Worm (Caenorhabditis elegans) whole organism, L1 larva: Measurements from ENCODE around the gene hlh-3.
A peak's percentile ranks its signal among the peaks of the same experiment; 100 is the strongest.

Experiments used
- F16B12.6 ChIP-seq: fragments of 150-350 bp; optimal IDR thresholded peaks from 2 replicates; lab custom pipeline; 2014; ENCODE audit warnings: missing biosample characterization, missing genetic modification characterization
- Y116A8C.19 ChIP-seq: sonication (generic microtip); optimal IDR thresholded peaks from 2 replicates; lab custom pipeline; 2016; ENCODE audit warnings: missing compliant biosample characterization, missing genetic modification characterization, borderline replicate concordance
- aha-1 ChIP-seq: fragments of 150-350 bp; optimal IDR thresholded peaks from 2 replicates; lab custom pipeline; 2014; ENCODE audit warnings: missing biosample characterization, missing genetic modification characterization
- alr-1 ChIP-seq: fragments of 200-800 bp; sonication (Bioruptor generic); optimal IDR thresholded peaks from 2 replicates; lab custom pipeline; 2018; ENCODE audit warnings: borderline replicate concordance, mild to moderate bottlenecking, missing genetic modification characterization, missing compliant biosample characterization
- aly-2 ChIP-seq: fragments of 150-350 bp; optimal IDR thresholded peaks from 2 replicates; lab custom pipeline; 2014; ENCODE audit warnings: missing biosample characterization, missing genetic modification characterization
- ama-1 ChIP-seq: fragments of 150-350 bp; optimal IDR thresholded peaks from 2 replicates; lab custom pipeline; 2014
- ceh-63 ChIP-seq: fragments of 200-800 bp; sonication (Bioruptor generic); optimal IDR thresholded peaks from 2 replicates; lab custom pipeline; 2018; ENCODE audit warnings: mild to moderate bottlenecking, missing genetic modification characterization, missing compliant biosample characterization
- ceh-82 ChIP-seq, 3 experiments: fragments of 150-350 bp in 1 of 3; sonication (generic microtip) in 2 of 3; optimal IDR thresholded peaks; 2 replicates each; lab custom pipeline; 2014 to 2017; ENCODE audit warnings: missing biosample characterization in 3 of 3, missing genetic modification characterization in 3 of 3
- ceh-88 ChIP-seq: fragments of 200-800 bp; sonication (Bioruptor generic); IDR thresholded peaks from 2 replicates; pipeline ENCODE4 v1.3.6; 2022; ENCODE audit warnings: missing genetic modification characterization, missing compliant biosample characterization
- ceh-90 ChIP-seq: sonication (generic microtip); optimal IDR thresholded peaks from 2 replicates; lab custom pipeline; 2016; ENCODE audit warnings: missing genetic modification characterization, missing compliant biosample characterization
- dpl-1 ChIP-seq, 3 experiments: fragments of 150-350 bp in 2 of 3; sonication (generic microtip) in 1 of 3; optimal IDR thresholded peaks; 2 replicates each; lab custom pipeline; 2014 to 2017; ENCODE audit warnings: missing biosample characterization in 3 of 3, missing genetic modification characterization in 3 of 3, missing genetic modification reagents in 3 of 3
- efl-1 ChIP-seq, 4 experiments: fragments of 150-350 bp; optimal IDR thresholded peaks in 3 of 4; peaks in 1 of 4; 1 replicate in 1 of 4; 2 replicates in 3 of 4; lab custom pipeline; 2014; ENCODE audit warnings: missing biosample characterization in 2 of 4, missing genetic modification characterization in 2 of 4, missing genetic modification reagents in 2 of 4
- elt-2 ChIP-seq: sonication (generic microtip); optimal IDR thresholded peaks from 2 replicates; lab custom pipeline; 2016; ENCODE audit warnings: missing genetic modification characterization, mild to moderate bottlenecking, inconsistent platforms, missing compliant biosample characterization, missing genetic modification reagents
- elt-3 ChIP-seq, 6 experiments: fragments of 150-350 bp in 1 of 6; sonication (generic microtip); optimal IDR thresholded peaks; 2 replicates each; lab custom pipeline; 2017 to 2018; ENCODE audit warnings: missing biosample characterization in 6 of 6, missing genetic modification characterization in 6 of 6, inconsistent platforms in 1 of 6
- ets-5 ChIP-seq: fragments of 200-800 bp; sonication (Bioruptor generic); IDR thresholded peaks from 2 replicates; pipeline ENCODE4 v1.3.6; 2022; ENCODE audit warnings: missing genetic modification characterization, missing compliant biosample characterization
- fkh-10 ChIP-seq: sonication (generic microtip); optimal IDR thresholded peaks from 2 replicates; lab custom pipeline; 2017; ENCODE audit warnings: missing biosample characterization, missing genetic modification reagents, missing genetic modification characterization
- fkh-8 ChIP-seq: sonication (generic microtip); optimal IDR thresholded peaks from 2 replicates; lab custom pipeline; 2016; ENCODE audit warnings: mild to moderate bottlenecking, missing genetic modification characterization, missing compliant biosample characterization
- fos-1 ChIP-seq: fragments of 150-350 bp; optimal IDR thresholded peaks from 2 replicates; lab custom pipeline; 2014; ENCODE audit warnings: missing biosample characterization, missing genetic modification characterization
- grh-1 ChIP-seq: fragments of 200-800 bp; sonication (Bioruptor generic); IDR thresholded peaks from 2 replicates; pipeline ENCODE4 v1.3.6; 2022; ENCODE audit warnings: missing genetic modification reagents, missing genetic modification characterization, missing compliant biosample characterization
- hlh-17 ChIP-seq: fragments of 200-800 bp; sonication (Bioruptor generic); optimal IDR thresholded peaks from 2 replicates; lab custom pipeline; 2018; ENCODE audit warnings: missing genetic modification characterization, mild to moderate bottlenecking, missing compliant biosample characterization, moderate library complexity, borderline replicate concordance
- hlh-4 ChIP-seq: sonication (generic microtip); optimal IDR thresholded peaks from 2 replicates; lab custom pipeline; 2016; ENCODE audit warnings: mild to moderate bottlenecking, missing genetic modification characterization, missing compliant biosample characterization
- lin-13 ChIP-seq: fragments of 150-350 bp; optimal IDR thresholded peaks from 2 replicates; lab custom pipeline; 2014; ENCODE audit warnings: missing biosample characterization, missing genetic modification reagents, missing genetic modification characterization
- lin-14 ChIP-seq: fragments of 200-800 bp; sonication (Bioruptor generic); optimal IDR thresholded peaks from 2 replicates; lab custom pipeline; 2018; ENCODE audit warnings: mild to moderate bottlenecking, missing genetic modification characterization, moderate library complexity, missing compliant biosample characterization
- lin-15B ChIP-seq: fragments of 150-350 bp; sonication (generic microtip); optimal IDR thresholded peaks from 3 replicates; lab custom pipeline; 2014; ENCODE audit warnings: missing biosample characterization, missing genetic modification characterization
- lin-35 ChIP-seq, 2 experiments: fragments of 150-350 bp; optimal IDR thresholded peaks; 2 replicates each; lab custom pipeline; 2014; ENCODE audit warnings: missing biosample characterization in 2 of 2, missing genetic modification characterization in 2 of 2, missing genetic modification reagents in 2 of 2
- mab-9 ChIP-seq: fragments of 200-800 bp; sonication (Bioruptor generic); IDR thresholded peaks from 2 replicates; pipeline ENCODE4 v1.3.6; 2022; ENCODE audit warnings: missing genetic modification reagents, missing genetic modification characterization, missing compliant biosample characterization
- mdl-1 ChIP-seq, 2 experiments: fragments of 150-350 bp; optimal IDR thresholded peaks; 2 replicates each; lab custom pipeline; 2014 to 2017; ENCODE audit warnings: missing biosample characterization in 2 of 2, missing genetic modification characterization in 2 of 2, inconsistent platforms in 1 of 2
- mef-2 ChIP-seq: fragments of 150-350 bp; optimal IDR thresholded peaks from 2 replicates; lab custom pipeline; 2014; ENCODE audit warnings: missing biosample characterization, missing genetic modification characterization
- mep-1 ChIP-seq: fragments of 150-350 bp; optimal IDR thresholded peaks from 2 replicates; lab custom pipeline; 2014; ENCODE audit warnings: missing biosample characterization, missing genetic modification characterization
- nhr-11 ChIP-seq: fragments of 150-350 bp; optimal IDR thresholded peaks from 2 replicates; lab custom pipeline; 2014; ENCODE audit warnings: missing biosample characterization, missing genetic modification characterization
- nhr-237 ChIP-seq: fragments of 150-350 bp; optimal IDR thresholded peaks from 2 replicates; lab custom pipeline; 2014; ENCODE audit warnings: missing biosample characterization, missing genetic modification characterization
- nhr-28 ChIP-seq: fragments of 150-350 bp; optimal IDR thresholded peaks from 2 replicates; lab custom pipeline; 2014; ENCODE audit warnings: missing biosample characterization, missing genetic modification characterization
- nhr-71 ChIP-seq: sonication (generic microtip); optimal IDR thresholded peaks from 2 replicates; lab custom pipeline; 2016; ENCODE audit warnings: mild to moderate bottlenecking, missing genetic modification characterization, moderate library complexity, missing compliant biosample characterization
- nhr-77 ChIP-seq: fragments of 150-350 bp; optimal IDR thresholded peaks from 2 replicates; lab custom pipeline; 2014; ENCODE audit warnings: missing biosample characterization, missing genetic modification characterization
- nhr-84 ChIP-seq: sonication (generic microtip); optimal IDR thresholded peaks from 2 replicates; lab custom pipeline; 2017; ENCODE audit warnings: missing biosample characterization, missing genetic modification characterization
- nhr-85 ChIP-seq: sonication (generic microtip); peaks from one replicate; lab custom pipeline; 2016; ENCODE audit warnings: missing genetic modification characterization, inconsistent platforms, missing compliant biosample characterization
- nhr-90 ChIP-seq: sonication (generic microtip); optimal IDR thresholded peaks from 2 replicates; lab custom pipeline; 2016; ENCODE audit warnings: mild to moderate bottlenecking, missing genetic modification characterization, missing compliant biosample characterization; ENCODE audit not compliant: poor library complexity
- pag-3 ChIP-seq: sonication (generic microtip); optimal IDR thresholded peaks from 2 replicates; lab custom pipeline; 2017; ENCODE audit warnings: missing genetic modification characterization, mild to moderate bottlenecking, missing compliant biosample characterization, antibody characterized with exemption, borderline replicate concordance; ENCODE audit not compliant: insufficient read depth
- pax-3 ChIP-seq: fragments of 200-800 bp; sonication (Bioruptor generic); optimal IDR thresholded peaks from 2 replicates; lab custom pipeline; 2018; ENCODE audit warnings: mild to moderate bottlenecking, missing genetic modification characterization, moderate library complexity, missing compliant biosample characterization
- snpc-4 ChIP-seq: fragments of 150-350 bp; optimal IDR thresholded peaks from 2 replicates; lab custom pipeline; 2014; ENCODE audit warnings: missing biosample characterization, missing genetic modification characterization
- snu-23 ChIP-seq: sonication (generic microtip); optimal IDR thresholded peaks from 2 replicates; lab custom pipeline; 2016; ENCODE audit warnings: missing genetic modification characterization, missing compliant biosample characterization
- swsn-7 ChIP-seq: sonication (generic microtip); optimal IDR thresholded peaks from 2 replicates; lab custom pipeline; 2016; ENCODE audit warnings: missing genetic modification characterization, missing compliant biosample characterization
- tbx-2 ChIP-seq: sonication (generic microtip); optimal IDR thresholded peaks from 2 replicates; lab custom pipeline; 2016; ENCODE audit warnings: missing genetic modification characterization, missing compliant biosample characterization
- unc-86 ChIP-seq: sonication (generic microtip); optimal IDR thresholded peaks from 2 replicates; lab custom pipeline; 2016; ENCODE audit warnings: missing genetic modification characterization, missing compliant biosample characterization
- unc-98 ChIP-seq: fragments of 200-800 bp; sonication (Bioruptor generic); IDR thresholded peaks from 2 replicates; pipeline ENCODE4 v1.3.6; 2022; ENCODE audit warnings: missing genetic modification characterization, missing compliant biosample characterization
- vab-15 ChIP-seq: sonication (generic microtip); optimal IDR thresholded peaks from 2 replicates; lab custom pipeline; 2017; ENCODE audit warnings: missing genotype, mild to moderate bottlenecking, missing genetic modification characterization, missing compliant biosample characterization
- zip-4 ChIP-seq: fragments of 200-800 bp; sonication (Bioruptor generic); optimal IDR thresholded peaks from 2 replicates; lab custom pipeline; 2018; ENCODE audit warnings: mild to moderate bottlenecking, missing genetic modification characterization, moderate library complexity, missing compliant biosample characterization
- ztf-4 ChIP-seq: fragments of 150-350 bp; optimal IDR thresholded peaks from 2 replicates; lab custom pipeline; 2014; ENCODE audit warnings: missing biosample characterization, missing genetic modification characterization

hlh-3 gene

ce11 chrII:9112851-9113250 is 26.4 kb downstream of the hlh-3 start, which contains the start of gene jun-1 (continued):
- peak; percentile 82 to 90 for TF ChIP-seq efl-1 (optimal IDR thresholded peaks at IDR 0.05; lab: Kevin White, UChicago)
- TF ChIP-seq efl-1 (GFP tag; optimal IDR thresholded peaks at IDR 0.05 in 1 of 2; lab: Kevin White, UChicago), result peak; percentile 59 to 95
- peak; percentile 68 for TF ChIP-seq ztf-4 (tag; lab: Kevin White, UChicago)
- TF ChIP-seq nhr-28 (tag; lab: Kevin White, UChicago), result peak; percentile 68
- TF ChIP-seq ama-1, result no peak
- 0 out of 2 replicates have a peak, but pooled peaks have one; percentile 42 for TF ChIP-seq mab-9
- peak; percentile 63 to 69 (median 66) for TF ChIP-seq dpl-1 (GFP tag; optimal IDR thresholded peaks at IDR 0.05; lab: Kevin White, UChicago)
- TF ChIP-seq hlh-17 (GFP tag; lab: Kevin White, UChicago), result no peak
- TF ChIP-seq snpc-4 (tag; lab: Kevin White, UChicago), result peak; percentile 70
- peak; percentile 75 for TF ChIP-seq nhr-11 (tag; lab: Kevin White, UChicago)
- no peak for TF ChIP-seq elt-2 (tag; lab: Kevin White, UChicago)
- TF ChIP-seq mdl-1 (tag; optimal IDR thresholded peaks at IDR 0.05; lab: Kevin White, UChicago), result peak in 1 of 2 experiments; percentile 69
- peak; percentile 83 for TF ChIP-seq grh-1 (GFP tag; lab: Robert Waterston, UW)
- TF ChIP-seq lin-14 (GFP tag; lab: Kevin White, UChicago), result peak; percentile 97
- peak in 3 of 6 experiments; percentile 48 to 93 (median 87) for TF ChIP-seq elt-3 (tag; optimal IDR thresholded peaks at IDR 0.05; lab: Kevin White, UChicago)
- TF ChIP-seq fkh-8 (tag; lab: Kevin White, UChicago), result peak; percentile 88
- TF ChIP-seq lin-35 (GFP tag; optimal IDR thresholded peaks at IDR 0.05; lab: Kevin White, UChicago), result peak; percentile 77 to 78
- TF ChIP-seq lin-13 (GFP tag; lab: Kevin White, UChicago), result peak; percentile 77
- no peak for TF ChIP-seq ceh-63 (GFP tag; lab: Kevin White, UChicago)
- peak; percentile 98 for TF ChIP-seq nhr-85 (tag; lab: Kevin White, UChicago)
- peak; percentile 96 for TF ChIP-seq nhr-71 (tag; lab: Kevin White, UChicago)
- peak; percentile 92 for TF ChIP-seq nhr-237 (tag; lab: Kevin White, UChicago)
- TF ChIP-seq ceh-90, result no peak
- TF ChIP-seq aly-2, result peak; percentile 71
- no peak for TF ChIP-seq vab-15 (tag; lab: Kevin White, UChicago)
- TF ChIP-seq fos-1, result peak; percentile 100
- peak; percentile 14 for TF ChIP-seq aha-1 (tag; lab: Kevin White, UChicago)
- peak; percentile 86 for TF ChIP-seq swsn-7
- TF ChIP-seq pag-3, result no peak

- TF ChIP-seq snu-23 (peak; percentile 8), hlh-17 (GFP tag; lab: Kevin White, UChicago) (no peak), ceh-63 (GFP tag; lab: Kevin White, UChicago) (no peak), zip-4 (GFP tag; lab: Kevin White, UChicago) (no peak), unc-98 (GFP tag; lab: Robert Waterston, UW) (no peak), unc-86 (tag; lab: Kevin White, UChicago) (no peak), F16B12.6 (tag; lab: Kevin White, UChicago) (no peak), mef-2 (tag; lab: Kevin White, UChicago) (no peak), dpl-1 (GFP tag; optimal IDR thresholded peaks at IDR 0.05; lab: Kevin White, UChicago) (peak in 2 of 3 experiments; percentile 2 to 10), nhr-84 (no peak), efl-1 (optimal IDR thresholded peaks at IDR 0.05; lab: Kevin White, UChicago) (no peak), efl-1 (GFP tag; optimal IDR thresholded peaks at IDR 0.05 in 1 of 2; lab: Kevin White, UChicago) (no peak), nhr-90 (no peak), lin-35 (GFP tag; optimal IDR thresholded peaks at IDR 0.05; lab: Kevin White, UChicago) (peak in 1 of 2 experiments; percentile 57), fkh-10 (GFP tag; lab: Kevin White, UChicago) (no peak), hlh-4 (tag; lab: Kevin White, UChicago) (no peak), ets-5 (GFP tag; lab: Robert Waterston, UW) (no peak), tbx-2 (tag; lab: Kevin White, UChicago) (peak; percentile 5), Y116A8C.19 (no peak), aha-1 (tag; lab: Kevin White, UChicago) (no peak), alr-1 (tag; lab: Kevin White, UChicago) (no peak), pax-3 (tag; lab: Kevin White, UChicago) (no peak), snpc-4 (tag; lab: Kevin White, UChicago) (no peak), lin-15B (tag; lab: Kevin White, UChicago) (no peak), nhr-71 (tag; lab: Kevin White, UChicago) (peak; percentile 19), lin-13 (GFP tag; lab: Kevin White, UChicago) (no peak), nhr-77 (no peak), ceh-88 (GFP tag; lab: Robert Waterston, UW) (no peak), grh-1 (GFP tag; lab: Robert Waterston, UW) (no peak), mab-9 (no peak), swsn-7 (no peak), lin-14 (GFP tag; lab: Kevin White, UChicago) (peak; percentile 45), mep-1 (no peak), ceh-82 (tag; optimal IDR thresholded peaks at IDR 0.05; lab: Kevin White, UChicago) (no peak), elt-2 (tag; lab: Kevin White, UChicago) (peak; percentile 23)
These were observed 27.4 kb downstream of the hlh-3 start for ce11 chrII:9113759-9114158.
